Fruit fly (Drosophila melanogaster) whole organism, prepupa: ENCODE results near the gene CG34260.

ENCODE experiments used
- Blimp-1 ChIP-seq: fragments of 200-800 bp; sonication (Bioruptor generic); optimal IDR thresholded peaks from 3 replicates; lab custom pipeline; 2017; ENCODE audit warnings: missing biosample characterization, missing genetic modification characterization, mild to moderate bottlenecking, moderate library complexity, missing genetic modification reagents
- Sox14 ChIP-seq: fragments of 200-800 bp; sonication (Bioruptor generic); optimal IDR thresholded peaks from 3 replicates; lab custom pipeline; 2016; ENCODE audit warnings: missing biosample characterization, missing genetic modification characterization
- cyc ChIP-seq: fragments of 200-800 bp; sonication (Bioruptor generic); optimal IDR thresholded peaks from 3 replicates; lab custom pipeline; 2016; ENCODE audit warnings: missing biosample characterization, missing genetic modification characterization

- TF ChIP-seq cyc (GFP tag; lab: Kevin White, UChicago) (no peak), Sox14 (GFP tag; lab: Kevin White, UChicago) (no peak), Blimp-1 (no peak)
Observed at dm6 chr3L:20694584-20694983, 19.3 kb upstream of the CG34260 start.
